Worm (Caenorhabditis elegans): ENCODE measurements around the gene glb-23.

The glb-23 gene

DNA sequence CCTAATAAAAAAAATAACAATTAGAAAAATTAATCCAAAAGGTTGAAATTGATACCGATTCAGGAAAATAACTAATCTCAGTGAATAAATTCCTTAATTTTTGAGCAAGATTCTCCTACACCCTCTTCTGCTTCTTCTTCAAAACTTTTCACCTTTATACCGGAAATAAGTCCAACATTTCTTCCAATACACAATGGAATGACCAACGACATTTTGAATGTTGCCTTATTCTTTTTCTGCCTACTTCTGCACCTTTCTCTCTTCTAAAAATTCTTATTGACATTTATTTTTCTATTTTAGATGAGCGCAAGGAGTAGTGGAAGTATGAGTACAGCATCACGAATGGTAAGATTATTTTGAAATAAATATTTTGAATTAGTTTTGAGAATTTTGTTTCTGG lies 22.4 kb downstream of the glb-23 start, which contains the start of gene unc-8:
Gene unc-8, plus strand, starts transcription at position 301 of the 400 bp plus-strand sequence.
- TF ChIP-seq ztf-29 (GFP tag; IDR thresholded peaks at IDR 0.05), result no peak
- no peak for TF ChIP-seq T22C8.4 (GFP tag; IDR thresholded peaks at IDR 0.05)
- TF ChIP-seq cog-1 (tag; optimal IDR thresholded peaks at IDR 0.05), result no peak
- TF ChIP-seq ztf-23 (GFP tag; IDR thresholded peaks at IDR 0.05), result no peak
- no peak for TF ChIP-seq klf-2 (GFP tag; conservative IDR thresholded peaks at IDR 0.05)
- TF ChIP-seq flt-1 (GFP tag; IDR thresholded peaks at IDR 0.05), result no peak
- TF ChIP-seq tab-1 (GFP tag; IDR thresholded peaks at IDR 0.05), result no peak
- no peak for TF ChIP-seq ref-1 (GFP tag; conservative IDR thresholded peaks at IDR 0.05)
- no peak for TF ChIP-seq med-1 (GFP tag; optimal IDR thresholded peaks at IDR 0.05; ENCODE audit: insufficient read depth)

- TF ChIP-seq ref-1 (GFP tag; conservative IDR thresholded peaks at IDR 0.05) (no peak), T22C8.4 (GFP tag; IDR thresholded peaks at IDR 0.05) (no peak), med-1 (GFP tag; optimal IDR thresholded peaks at IDR 0.05; ENCODE audit: insufficient read depth) (no peak), cog-1 (tag; optimal IDR thresholded peaks at IDR 0.05) (no peak), klf-2 (GFP tag; conservative IDR thresholded peaks at IDR 0.05) (no peak), tab-1 (GFP tag; IDR thresholded peaks at IDR 0.05) (no peak), flt-1 (GFP tag; IDR thresholded peaks at IDR 0.05) (no peak), ztf-29 (GFP tag; IDR thresholded peaks at IDR 0.05) (no peak), ztf-23 (GFP tag; IDR thresholded peaks at IDR 0.05) (no peak)
Measured at ce11 chrIV:7195734-7196133, 23.6 kb downstream of the glb-23 start, which contains the start of gene best-16. TSS of gene best-16 (minus strand) at chrIV:7195834.

DNA sequence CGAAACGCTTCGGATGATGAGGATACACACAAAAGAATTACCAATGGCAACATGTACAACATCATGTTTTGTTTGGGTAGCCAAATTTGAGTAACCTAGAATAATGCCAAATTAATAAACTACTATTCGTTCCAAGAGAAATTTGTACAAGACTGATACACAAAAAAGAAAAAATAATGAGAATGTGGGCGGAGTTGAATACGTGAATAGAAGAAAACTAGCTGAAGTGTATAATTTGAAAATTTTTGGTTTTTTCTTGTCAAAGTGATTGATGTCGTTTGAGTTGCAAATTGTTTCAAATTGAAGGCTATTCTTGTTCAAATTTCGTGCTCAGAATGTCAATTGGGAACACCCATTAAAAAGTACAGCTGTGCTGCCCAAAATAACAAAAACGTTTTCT lies 27.6 kb downstream of the glb-23 start, which contains the start of gene R13A1.5:
Gene R13A1.5, minus strand, starts transcription at position 101 of the 400 bp plus-strand sequence.
- no peak for TF ChIP-seq cog-1 (tag; optimal IDR thresholded peaks at IDR 0.05)
- TF ChIP-seq flt-1 (GFP tag; IDR thresholded peaks at IDR 0.05), result no peak
- no peak for TF ChIP-seq ztf-23 (GFP tag; IDR thresholded peaks at IDR 0.05)
- no peak for TF ChIP-seq T22C8.4 (GFP tag; IDR thresholded peaks at IDR 0.05)
- no peak for TF ChIP-seq med-1 (GFP tag; optimal IDR thresholded peaks at IDR 0.05; ENCODE audit: insufficient read depth)
- no peak for TF ChIP-seq ztf-29 (GFP tag; IDR thresholded peaks at IDR 0.05)
- no peak for TF ChIP-seq tab-1 (GFP tag; IDR thresholded peaks at IDR 0.05)
- no peak for TF ChIP-seq klf-2 (GFP tag; conservative IDR thresholded peaks at IDR 0.05)
- TF ChIP-seq ref-1 (GFP tag; conservative IDR thresholded peaks at IDR 0.05), result no peak

DNA sequence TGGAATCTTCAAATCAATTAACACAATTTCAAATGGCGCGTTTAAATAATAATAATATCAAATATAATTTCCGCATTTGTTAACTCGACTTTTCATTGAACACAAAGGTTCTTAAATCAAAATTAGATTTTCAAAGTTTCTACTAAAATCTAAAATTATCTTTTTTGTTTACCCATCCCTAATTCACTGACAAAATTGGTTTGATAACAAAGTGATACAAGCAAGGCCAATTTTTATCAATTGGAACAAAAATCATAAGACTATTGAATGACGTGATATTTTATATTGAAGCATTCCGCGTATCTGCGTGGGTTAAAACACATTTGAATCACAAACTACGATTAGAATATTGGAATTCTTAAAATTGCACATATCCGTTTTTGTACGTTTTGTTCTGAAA lies 28.9 kb downstream of the glb-23 start:
- TF ChIP-seq tab-1 (GFP tag; IDR thresholded peaks at IDR 0.05) (no peak), med-1 (GFP tag; optimal IDR thresholded peaks at IDR 0.05; ENCODE audit: insufficient read depth) (no peak), ztf-29 (GFP tag; IDR thresholded peaks at IDR 0.05) (no peak), ref-1 (GFP tag; conservative IDR thresholded peaks at IDR 0.05) (no peak), ztf-23 (GFP tag; IDR thresholded peaks at IDR 0.05) (no peak), flt-1 (GFP tag; IDR thresholded peaks at IDR 0.05) (no peak), klf-2 (GFP tag; conservative IDR thresholded peaks at IDR 0.05) (no peak), cog-1 (tag; optimal IDR thresholded peaks at IDR 0.05) (no peak), T22C8.4 (GFP tag; IDR thresholded peaks at IDR 0.05) (no peak)

- TF ChIP-seq flt-1 (GFP tag; IDR thresholded peaks at IDR 0.05) (no peak), ztf-29 (GFP tag; IDR thresholded peaks at IDR 0.05) (no peak), ref-1 (GFP tag; conservative IDR thresholded peaks at IDR 0.05) (no peak), klf-2 (GFP tag; conservative IDR thresholded peaks at IDR 0.05) (no peak), cog-1 (tag; optimal IDR thresholded peaks at IDR 0.05) (no peak), ztf-23 (GFP tag; IDR thresholded peaks at IDR 0.05) (no peak), T22C8.4 (GFP tag; IDR thresholded peaks at IDR 0.05) (no peak), med-1 (GFP tag; optimal IDR thresholded peaks at IDR 0.05; ENCODE audit: insufficient read depth) (no peak), tab-1 (GFP tag; IDR thresholded peaks at IDR 0.05) (no peak)
Measured at ce11 chrIV:7188528-7189422, 30.5 kb downstream of the glb-23 start, which contains the start of gene srlf-7. TSS of gene srlf-7 (plus strand) at chrIV:7189287.

- TF ChIP-seq flt-1 (GFP tag; IDR thresholded peaks at IDR 0.05), result no peak
- no peak for TF ChIP-seq ztf-29 (GFP tag; IDR thresholded peaks at IDR 0.05)
- no peak for TF ChIP-seq ztf-23 (GFP tag; IDR thresholded peaks at IDR 0.05)
- TF ChIP-seq T22C8.4 (GFP tag; IDR thresholded peaks at IDR 0.05), result no peak
- no peak for TF ChIP-seq ref-1 (GFP tag; conservative IDR thresholded peaks at IDR 0.05)
- no peak for TF ChIP-seq cog-1 (tag; optimal IDR thresholded peaks at IDR 0.05)
- TF ChIP-seq tab-1 (GFP tag; IDR thresholded peaks at IDR 0.05), result no peak
- no peak for TF ChIP-seq med-1 (GFP tag; optimal IDR thresholded peaks at IDR 0.05; ENCODE audit: insufficient read depth)
- no peak for TF ChIP-seq klf-2 (GFP tag; conservative IDR thresholded peaks at IDR 0.05)
Measured at ce11 chrIV:7188030-7188429, 31.3 kb downstream of the glb-23 start, which contains the start of gene C42D4.13. TSS of gene C42D4.13 (minus strand) at chrIV:7188130.

ce11 chrIV:7186756-7187155 lies 32.5 kb downstream of the glb-23 start, which contains the start of gene str-249:
TSS of gene str-249 (minus strand) at chrIV:7186856.
- TF ChIP-seq ztf-23 (GFP tag; IDR thresholded peaks at IDR 0.05) (no peak), flt-1 (GFP tag; IDR thresholded peaks at IDR 0.05) (no peak), cog-1 (tag; optimal IDR thresholded peaks at IDR 0.05) (no peak), med-1 (GFP tag; optimal IDR thresholded peaks at IDR 0.05; ENCODE audit: insufficient read depth) (no peak), T22C8.4 (GFP tag; IDR thresholded peaks at IDR 0.05) (no peak), klf-2 (GFP tag; conservative IDR thresholded peaks at IDR 0.05) (no peak), ztf-29 (GFP tag; IDR thresholded peaks at IDR 0.05) (no peak), tab-1 (GFP tag; IDR thresholded peaks at IDR 0.05) (no peak), ref-1 (GFP tag; conservative IDR thresholded peaks at IDR 0.05) (no peak)

ce11 chrIV:7184597-7184996 lies 34.7 kb downstream of the glb-23 start, which contains the start of gene clec-179:
TSS of gene clec-179 (minus strand) at chrIV:7184697.
- TF ChIP-seq klf-2 (GFP tag; conservative IDR thresholded peaks at IDR 0.05) (no peak), ref-1 (GFP tag; conservative IDR thresholded peaks at IDR 0.05) (no peak), ztf-23 (GFP tag; IDR thresholded peaks at IDR 0.05) (no peak), ztf-29 (GFP tag; IDR thresholded peaks at IDR 0.05) (no peak), flt-1 (GFP tag; IDR thresholded peaks at IDR 0.05) (no peak), med-1 (GFP tag; optimal IDR thresholded peaks at IDR 0.05; ENCODE audit: insufficient read depth) (no peak), tab-1 (GFP tag; IDR thresholded peaks at IDR 0.05) (no peak), T22C8.4 (GFP tag; IDR thresholded peaks at IDR 0.05) (no peak), cog-1 (tag; optimal IDR thresholded peaks at IDR 0.05) (no peak)

- no peak for TF ChIP-seq cog-1 (tag; optimal IDR thresholded peaks at IDR 0.05)
- TF ChIP-seq med-1 (GFP tag; optimal IDR thresholded peaks at IDR 0.05; ENCODE audit: insufficient read depth), result no peak
- no peak for TF ChIP-seq flt-1 (GFP tag; IDR thresholded peaks at IDR 0.05)
- TF ChIP-seq ref-1 (GFP tag; conservative IDR thresholded peaks at IDR 0.05), result no peak
- TF ChIP-seq T22C8.4 (GFP tag; IDR thresholded peaks at IDR 0.05), result no peak
- TF ChIP-seq ztf-29 (GFP tag; IDR thresholded peaks at IDR 0.05), result no peak
- no peak for TF ChIP-seq klf-2 (GFP tag; conservative IDR thresholded peaks at IDR 0.05)
- TF ChIP-seq tab-1 (GFP tag; IDR thresholded peaks at IDR 0.05), result no peak
Measured at ce11 chrIV:7182818-7183217, 36.5 kb downstream of the glb-23 start.

All from whole organism, midembryonic.